Fruit fly (Drosophila melanogaster): ENCODE measurements around the gene CG17672.

Gene CG17672

DNA sequence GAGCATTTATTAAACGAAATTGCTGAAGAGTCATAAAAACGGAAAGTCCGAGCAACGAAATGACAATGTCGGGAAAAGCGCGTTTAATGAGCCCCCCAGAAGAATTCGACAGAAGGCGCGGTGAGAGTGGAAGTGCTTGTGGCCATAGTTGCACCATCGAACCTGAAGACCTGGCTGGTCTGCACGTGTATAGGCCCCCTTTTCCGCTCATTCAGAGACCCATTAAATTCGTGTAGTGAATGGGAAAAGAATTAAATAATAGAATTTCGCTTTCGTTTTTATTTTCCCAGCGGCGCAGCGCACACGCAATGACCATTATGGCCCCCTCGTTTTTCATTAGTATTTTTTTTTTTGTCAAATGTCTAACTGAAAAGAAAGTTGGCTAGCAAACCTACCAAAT, 4.6 kb downstream of the CG17672 start (continued):
- TF ChIP-seq D (optimal IDR thresholded peaks at IDR 0.05) (no peak), D (GFP tag; optimal IDR thresholded peaks at IDR 0.05) (no peak), E2f2 (GFP tag; IDR thresholded peaks at IDR 0.05) (no peak), CG9817 (tag; optimal IDR thresholded peaks at IDR 0.05) (no peak)

DNA sequence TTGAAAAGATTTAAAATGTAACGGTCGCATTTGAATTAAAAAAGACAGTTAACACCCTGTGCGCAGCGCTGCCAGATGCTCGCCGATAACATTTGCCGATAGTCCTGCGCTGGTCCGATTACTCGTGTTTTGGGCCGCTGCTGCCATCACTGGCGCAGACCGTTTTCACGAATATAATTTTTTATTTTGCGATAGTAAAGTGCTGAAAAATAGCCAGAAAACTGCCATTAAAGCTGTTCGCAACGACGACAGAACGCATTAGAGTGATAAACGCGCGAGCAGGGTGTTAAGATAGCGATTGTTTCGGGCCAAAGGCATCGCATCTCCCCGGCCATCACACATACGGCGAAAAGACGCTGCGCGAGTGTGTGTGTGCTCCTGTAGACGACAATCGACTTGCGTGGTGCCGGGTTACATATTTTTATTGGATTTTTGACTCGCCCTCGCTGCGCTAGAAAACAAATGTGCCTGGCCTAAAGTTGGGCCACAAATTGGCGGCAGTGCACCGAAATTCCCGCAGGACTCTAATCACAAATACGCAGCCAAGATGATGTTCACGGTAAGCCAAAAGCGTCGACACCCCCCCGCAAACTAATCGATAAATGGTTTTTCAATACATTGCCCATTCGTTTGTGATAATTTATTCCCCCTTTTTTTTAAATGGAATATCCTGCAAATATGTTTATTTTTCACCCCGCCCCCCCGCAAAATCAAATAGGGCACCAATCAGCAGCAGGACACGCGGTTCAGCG, 8.1 kb downstream of the CG17672 start, which contains the start of gene Srrm1:
Gene Srrm1 (plus strand): TSS at position 116 of the 752 bp plus-strand sequence.
- TF ChIP-seq cg (GFP tag; optimal IDR thresholded peaks at IDR 0.05) = peak; percentile 90
- TF ChIP-seq Med (GFP tag) = peak; percentile 94
- 0 out of 3 replicates have a peak, but pooled peaks have one; percentile 28 for TF ChIP-seq ken (GFP tag; IDR thresholded peaks at IDR 0.05)
- no peak for TF ChIP-seq fd3F (GFP tag; optimal IDR thresholded peaks at IDR 0.05)
- TF ChIP-seq so (GFP tag; IDR thresholded peaks at IDR 0.05) = 0 out of 3 replicates have a peak, but pooled peaks have one; percentile 64
- TF ChIP-seq knrl (GFP tag; IDR thresholded peaks at IDR 0.05; ENCODE audit: partially characterized antibody) = peak; percentile 92
- peak; percentile 23 for TF ChIP-seq Abd-B (GFP tag; optimal IDR thresholded peaks at IDR 0.05)
- TF ChIP-seq sug (tag; optimal IDR thresholded peaks at IDR 0.05) = peak; percentile 83
- TF ChIP-seq CG12942 (GFP tag; optimal IDR thresholded peaks at IDR 0.05) = no peak
- TF ChIP-seq CG11247 (GFP tag; IDR thresholded peaks at IDR 0.05) = no peak
- no peak for TF ChIP-seq Stat92E (GFP tag; optimal IDR thresholded peaks at IDR 0.05)
- TF ChIP-seq zfh1 (GFP tag; IDR thresholded peaks at IDR 0.05) = peak; percentile 71
- peak; percentile 38 for TF ChIP-seq Dip3 (GFP tag; optimal IDR thresholded peaks at IDR 0.05)
- peak; percentile 44 for TF ChIP-seq CG12391 (tag; optimal IDR thresholded peaks at IDR 0.05)
- peak; percentile 11 for TF ChIP-seq CG1792 (GFP tag; optimal IDR thresholded peaks at IDR 0.05)
- no peak for TF ChIP-seq dimm (GFP tag; IDR thresholded peaks at IDR 0.05)
- TF ChIP-seq zen2 (GFP tag; IDR thresholded peaks at IDR 0.05; ENCODE audit: partially characterized antibody) = peak; percentile 61; the same call in 2 of the 3 replicates
- peak; percentile 17 for TF ChIP-seq abd-A (tag; optimal IDR thresholded peaks at IDR 0.05)
- peak; percentile 39 for TF ChIP-seq B-H2 (GFP tag; optimal IDR thresholded peaks at IDR 0.05)
- peak; percentile 75 for TF ChIP-seq CG13624 (GFP tag; optimal IDR thresholded peaks at IDR 0.05)
- peak; percentile 29 for TF ChIP-seq CG9609 (GFP tag; optimal IDR thresholded peaks at IDR 0.05)
- peak; percentile 31 for TF ChIP-seq CG9876 (GFP tag; optimal IDR thresholded peaks at IDR 0.05)
- TF ChIP-seq lola (GFP tag; optimal IDR thresholded peaks at IDR 0.05) = peak in 1 of 3 experiments; percentile 6
- peak; percentile 48 for TF ChIP-seq CG12155 (GFP tag; optimal IDR thresholded peaks at IDR 0.05)
- TF ChIP-seq CG6254 (GFP tag; optimal IDR thresholded peaks at IDR 0.05) = peak; percentile 100
- TF ChIP-seq CG17359 (tag; optimal IDR thresholded peaks at IDR 0.05) = no peak
- TF ChIP-seq Chrac-16 (GFP tag; optimal IDR thresholded peaks at IDR 0.05) = peak; percentile 17
- no peak for TF ChIP-seq CG17912 (GFP tag; optimal IDR thresholded peaks at IDR 0.05)
- peak; percentile 25 for TF ChIP-seq CG12744 (GFP tag; optimal IDR thresholded peaks at IDR 0.05)
- TF ChIP-seq CG12769 (tag; optimal IDR thresholded peaks at IDR 0.05) = peak; percentile 27
- peak; percentile 41 for TF ChIP-seq Side (GFP tag; optimal IDR thresholded peaks at IDR 0.05)
- TF ChIP-seq Mad (GFP tag; optimal IDR thresholded peaks at IDR 0.05) = peak; percentile 27
- no peak for TF ChIP-seq ab (GFP tag; optimal IDR thresholded peaks at IDR 0.05)
- no peak for TF ChIP-seq pros (GFP tag; optimal IDR thresholded peaks at IDR 0.05)
- no peak for TF ChIP-seq CG1233 (GFP tag; optimal IDR thresholded peaks at IDR 0.05)
- TF ChIP-seq NC2β (GFP tag; optimal IDR thresholded peaks at IDR 0.05) = peak; percentile 52
- TF ChIP-seq CG34422 (GFP tag; IDR thresholded peaks at IDR 0.05) = peak; percentile 54; the same call in 2 of the 3 replicates
- TF ChIP-seq grau (tag; optimal IDR thresholded peaks at IDR 0.05) = peak; percentile 28
- TF ChIP-seq CG17186 (GFP tag; optimal IDR thresholded peaks at IDR 0.05) = peak; percentile 85
- TF ChIP-seq Gug (GFP tag; IDR thresholded peaks at IDR 0.05) = peak; percentile 55; the same call in 2 of the 4 replicates
- TF ChIP-seq jumu (GFP tag; optimal IDR thresholded peaks at IDR 0.05) = peak; percentile 50
- TF ChIP-seq tx (GFP tag; optimal IDR thresholded peaks at IDR 0.05) = peak; percentile 17
- peak; percentile 61 for TF ChIP-seq row (GFP tag; IDR thresholded peaks at IDR 0.05)

All from whole organism, embryonic.